Worm (Caenorhabditis elegans) whole organism, L1 larva: Measurements from ENCODE around the gene zip-2.

Experiments
- C04F5.9 ChIP-seq: sonication (generic microtip); optimal IDR thresholded peaks from 2 replicates; lab custom pipeline; 2016; ENCODE audit warnings: missing genetic modification characterization, missing compliant biosample characterization
- C34B4.2 ChIP-seq: sonication (generic microtip); optimal IDR thresholded peaks from 2 replicates; lab custom pipeline; 2017; ENCODE audit warnings: mild to moderate bottlenecking, missing genetic modification characterization, missing compliant biosample characterization
- alr-1 ChIP-seq: fragments of 200-800 bp; sonication (Bioruptor generic); optimal IDR thresholded peaks from 2 replicates; lab custom pipeline; 2018; ENCODE audit warnings: borderline replicate concordance, mild to moderate bottlenecking, missing genetic modification characterization, missing compliant biosample characterization
- blmp-1 ChIP-seq: fragments of 150-350 bp; optimal IDR thresholded peaks from 2 replicates; lab custom pipeline; 2014; ENCODE audit warnings: missing biosample characterization, missing genetic modification characterization
- ceh-82 ChIP-seq, 3 experiments: fragments of 150-350 bp in 1 of 3; sonication (generic microtip) in 2 of 3; optimal IDR thresholded peaks; 2 replicates each; lab custom pipeline; 2014 to 2017; ENCODE audit warnings: missing biosample characterization in 3 of 3, missing genetic modification characterization in 3 of 3
- ceh-90 ChIP-seq: sonication (generic microtip); optimal IDR thresholded peaks from 2 replicates; lab custom pipeline; 2016; ENCODE audit warnings: missing genetic modification characterization, missing compliant biosample characterization
- ces-1 ChIP-seq: fragments of 150-350 bp; optimal IDR thresholded peaks from 2 replicates; lab custom pipeline; 2014; ENCODE audit warnings: missing biosample characterization, missing genetic modification reagents, missing genetic modification characterization
- dpl-1 ChIP-seq, 3 experiments: fragments of 150-350 bp in 2 of 3; sonication (generic microtip) in 1 of 3; optimal IDR thresholded peaks; 2 replicates each; lab custom pipeline; 2014 to 2017; ENCODE audit warnings: missing biosample characterization in 3 of 3, missing genetic modification characterization in 3 of 3, missing genetic modification reagents in 3 of 3
- dsc-1 ChIP-seq: sonication (generic microtip); optimal IDR thresholded peaks from 2 replicates; lab custom pipeline; 2016; ENCODE audit warnings: mild to moderate bottlenecking, missing genetic modification characterization, missing compliant biosample characterization
- egl-13 ChIP-seq: sonication (generic microtip); optimal IDR thresholded peaks from 2 replicates; lab custom pipeline; 2016; ENCODE audit warnings: missing genotype, missing genetic modification reagents, missing genetic modification characterization, missing compliant biosample characterization
- elt-3 ChIP-seq, 6 experiments: fragments of 150-350 bp in 1 of 6; sonication (generic microtip); optimal IDR thresholded peaks; 2 replicates each; lab custom pipeline; 2017 to 2018; ENCODE audit warnings: missing biosample characterization in 6 of 6, missing genetic modification characterization in 6 of 6, inconsistent platforms in 1 of 6
- fkh-10 ChIP-seq: sonication (generic microtip); optimal IDR thresholded peaks from 2 replicates; lab custom pipeline; 2017; ENCODE audit warnings: missing biosample characterization, missing genetic modification reagents, missing genetic modification characterization
- fkh-8 ChIP-seq: sonication (generic microtip); optimal IDR thresholded peaks from 2 replicates; lab custom pipeline; 2016; ENCODE audit warnings: mild to moderate bottlenecking, missing genetic modification characterization, missing compliant biosample characterization
- hlh-4 ChIP-seq: sonication (generic microtip); optimal IDR thresholded peaks from 2 replicates; lab custom pipeline; 2016; ENCODE audit warnings: mild to moderate bottlenecking, missing genetic modification characterization, missing compliant biosample characterization
- hpl-2 ChIP-seq: fragments of 150-350 bp; optimal IDR thresholded peaks from 2 replicates; lab custom pipeline; 2014; ENCODE audit warnings: missing biosample characterization, missing genetic modification reagents, missing genetic modification characterization
- irx-1 ChIP-seq: sonication (generic microtip); optimal IDR thresholded peaks from 2 replicates; lab custom pipeline; 2016; ENCODE audit warnings: missing genetic modification characterization, missing compliant biosample characterization
- isw-1 ChIP-seq: fragments of 200-800 bp; sonication (Bioruptor generic); IDR thresholded peaks from 2 replicates; pipeline ENCODE4 v1.3.6; 2022; ENCODE audit warnings: missing genetic modification characterization, missing compliant biosample characterization
- jun-1 ChIP-seq: fragments of 150-350 bp; optimal IDR thresholded peaks from 2 replicates; lab custom pipeline; 2014; ENCODE audit warnings: missing biosample characterization, missing genetic modification reagents, missing genetic modification characterization
- lin-13 ChIP-seq: fragments of 150-350 bp; optimal IDR thresholded peaks from 2 replicates; lab custom pipeline; 2014; ENCODE audit warnings: missing biosample characterization, missing genetic modification reagents, missing genetic modification characterization
- lin-14 ChIP-seq: fragments of 200-800 bp; sonication (Bioruptor generic); optimal IDR thresholded peaks from 2 replicates; lab custom pipeline; 2018; ENCODE audit warnings: mild to moderate bottlenecking, missing genetic modification characterization, moderate library complexity, missing compliant biosample characterization
- lir-3 ChIP-seq: sonication (generic microtip); optimal IDR thresholded peaks from 2 replicates; lab custom pipeline; 2016; ENCODE audit warnings: mild to moderate bottlenecking, missing genetic modification characterization, moderate library complexity, missing compliant biosample characterization; ENCODE audit not compliant: poor library complexity
- lsy-2 ChIP-seq, 2 experiments: fragments of 150-350 bp; optimal IDR thresholded peaks; 2 replicates each; lab custom pipeline; 2014; ENCODE audit warnings: missing biosample characterization in 2 of 2, missing genetic modification characterization in 2 of 2
- mab-9 ChIP-seq: fragments of 200-800 bp; sonication (Bioruptor generic); IDR thresholded peaks from 2 replicates; pipeline ENCODE4 v1.3.6; 2022; ENCODE audit warnings: missing genetic modification reagents, missing genetic modification characterization, missing compliant biosample characterization
- mdl-1 ChIP-seq, 2 experiments: fragments of 150-350 bp; optimal IDR thresholded peaks; 2 replicates each; lab custom pipeline; 2014 to 2017; ENCODE audit warnings: missing biosample characterization in 2 of 2, missing genetic modification characterization in 2 of 2, inconsistent platforms in 1 of 2
- mef-2 ChIP-seq: fragments of 150-350 bp; optimal IDR thresholded peaks from 2 replicates; lab custom pipeline; 2014; ENCODE audit warnings: missing biosample characterization, missing genetic modification characterization
- mep-1 ChIP-seq: fragments of 150-350 bp; optimal IDR thresholded peaks from 2 replicates; lab custom pipeline; 2014; ENCODE audit warnings: missing biosample characterization, missing genetic modification characterization
- nhr-19 ChIP-seq: fragments of 200-800 bp; sonication (Bioruptor generic); conservative IDR thresholded peaks from 2 replicates; pipeline ENCODE4 v1.3.6; 2022; ENCODE audit warnings: missing genetic modification characterization, missing compliant biosample characterization
- nhr-20 ChIP-seq: sonication (generic microtip); optimal IDR thresholded peaks from 2 replicates; lab custom pipeline; 2016; ENCODE audit warnings: mild to moderate bottlenecking, missing genetic modification characterization, missing compliant biosample characterization
- nhr-237 ChIP-seq: fragments of 150-350 bp; optimal IDR thresholded peaks from 2 replicates; lab custom pipeline; 2014; ENCODE audit warnings: missing biosample characterization, missing genetic modification characterization
- nhr-28 ChIP-seq: fragments of 150-350 bp; optimal IDR thresholded peaks from 2 replicates; lab custom pipeline; 2014; ENCODE audit warnings: missing biosample characterization, missing genetic modification characterization
- nhr-47 ChIP-seq: sonication (generic microtip); optimal IDR thresholded peaks from 2 replicates; lab custom pipeline; 2016; ENCODE audit warnings: mild to moderate bottlenecking, missing genetic modification characterization, moderate library complexity, missing compliant biosample characterization
- nhr-71 ChIP-seq: sonication (generic microtip); optimal IDR thresholded peaks from 2 replicates; lab custom pipeline; 2016; ENCODE audit warnings: mild to moderate bottlenecking, missing genetic modification characterization, moderate library complexity, missing compliant biosample characterization
- nhr-84 ChIP-seq: sonication (generic microtip); optimal IDR thresholded peaks from 2 replicates; lab custom pipeline; 2017; ENCODE audit warnings: missing biosample characterization, missing genetic modification characterization
- nhr-85 ChIP-seq: sonication (generic microtip); peaks from one replicate; lab custom pipeline; 2016; ENCODE audit warnings: missing genetic modification characterization, inconsistent platforms, missing compliant biosample characterization
- pag-3 ChIP-seq: sonication (generic microtip); optimal IDR thresholded peaks from 2 replicates; lab custom pipeline; 2017; ENCODE audit warnings: missing genetic modification characterization, mild to moderate bottlenecking, missing compliant biosample characterization, antibody characterized with exemption, borderline replicate concordance; ENCODE audit not compliant: insufficient read depth
- pax-3 ChIP-seq: fragments of 200-800 bp; sonication (Bioruptor generic); optimal IDR thresholded peaks from 2 replicates; lab custom pipeline; 2018; ENCODE audit warnings: mild to moderate bottlenecking, missing genetic modification characterization, moderate library complexity, missing compliant biosample characterization
- snpc-4 ChIP-seq: fragments of 150-350 bp; optimal IDR thresholded peaks from 2 replicates; lab custom pipeline; 2014; ENCODE audit warnings: missing biosample characterization, missing genetic modification characterization
- snu-23 ChIP-seq: sonication (generic microtip); optimal IDR thresholded peaks from 2 replicates; lab custom pipeline; 2016; ENCODE audit warnings: missing genetic modification characterization, missing compliant biosample characterization
- sptf-1 ChIP-seq: fragments of 150-350 bp; optimal IDR thresholded peaks from 2 replicates; lab custom pipeline; 2014; ENCODE audit warnings: missing biosample characterization, missing genetic modification characterization
- swsn-7 ChIP-seq: sonication (generic microtip); optimal IDR thresholded peaks from 2 replicates; lab custom pipeline; 2016; ENCODE audit warnings: missing genetic modification characterization, missing compliant biosample characterization
- tlp-1 ChIP-seq: fragments of 150-350 bp; optimal IDR thresholded peaks from 2 replicates; lab custom pipeline; 2014; ENCODE audit warnings: missing biosample characterization, missing genetic modification characterization
- unc-130 ChIP-seq: fragments of 150-350 bp; optimal IDR thresholded peaks from 2 replicates; lab custom pipeline; 2017; ENCODE audit warnings: missing biosample characterization, missing genetic modification characterization, inconsistent platforms
- unc-62 ChIP-seq: fragments of 150-350 bp; optimal IDR thresholded peaks from 2 replicates; lab custom pipeline; 2014; ENCODE audit warnings: missing biosample characterization, missing genetic modification reagents, missing genetic modification characterization
- unc-86 ChIP-seq: sonication (generic microtip); optimal IDR thresholded peaks from 2 replicates; lab custom pipeline; 2016; ENCODE audit warnings: missing genetic modification characterization, missing compliant biosample characterization
- xbp-1 ChIP-seq: sonication (generic microtip); optimal IDR thresholded peaks from 2 replicates; lab custom pipeline; 2016; ENCODE audit warnings: missing genetic modification characterization, missing compliant biosample characterization
- ztf-4 ChIP-seq: fragments of 150-350 bp; optimal IDR thresholded peaks from 2 replicates; lab custom pipeline; 2014; ENCODE audit warnings: missing biosample characterization, missing genetic modification characterization

The zip-2 gene

ce11 chrIII:825256-825655 is 7.5 kb upstream of the zip-2 start:
- TF ChIP-seq unc-86 (tag; lab: Kevin White, UChicago) (no peak), blmp-1 (tag; lab: Kevin White, UChicago) (peak; percentile 28)
- TF ChIP-seq, all 84 proteins: peak for 1

- TF ChIP-seq ces-1 (GFP tag; lab: Kevin White, UChicago) (no peak), nhr-28 (no peak), lsy-2 (tag; optimal IDR thresholded peaks at IDR 0.05; lab: Kevin White, UChicago) (peak in 1 of 2 experiments; percentile 13), xbp-1 (tag; lab: Kevin White, UChicago) (no peak), nhr-85 (tag; lab: Kevin White, UChicago) (peak; percentile 45), alr-1 (tag; lab: Kevin White, UChicago) (no peak), unc-62 (GFP tag; lab: Kevin White, UChicago) (no peak), pax-3 (no peak), lin-14 (peak; percentile 47), dsc-1 (tag; lab: Kevin White, UChicago) (no peak), jun-1 (no peak), unc-86 (tag; lab: Kevin White, UChicago) (no peak), nhr-84 (tag; lab: Kevin White, UChicago) (no peak), lir-3 (tag; lab: Kevin White, UChicago) (no peak), ztf-4 (no peak), ceh-82 (tag; optimal IDR thresholded peaks at IDR 0.05; lab: Kevin White, UChicago) (no peak), isw-1 (GFP tag; lab: Robert Waterston, UW) (no peak), nhr-20 (tag; lab: Kevin White, UChicago) (peak; percentile 3), elt-3 (tag; optimal IDR thresholded peaks at IDR 0.05; lab: Kevin White, UChicago) (peak in 1 of 6 experiments; percentile 27)
- TF ChIP-seq, all 84 proteins: peak for 5
These were observed 821 bp upstream of the zip-2 start, which contains the start of gene ceeh-1 for ce11 chrIII:831961-832360. ceeh-1 (minus strand) TSS chrIII:832277.

ce11 chrIII:833711-834442 is 1.1 kb downstream of the zip-2 start:
- TF ChIP-seq swsn-7 (tag; lab: Kevin White, UChicago) (peak; percentile 93), mef-2 (no peak), nhr-47 (peak; percentile 91), lin-13 (GFP tag; lab: Kevin White, UChicago) (peak; percentile 91), mdl-1 (tag; optimal IDR thresholded peaks at IDR 0.05; lab: Kevin White, UChicago) (peak in 1 of 2 experiments; percentile 97), jun-1 (peak; percentile 95), ceh-90 (tag; lab: Kevin White, UChicago) (peak; percentile 43), C34B4.2 (tag; lab: Kevin White, UChicago) (no peak), mep-1 (peak; percentile 93), lin-14 (peak; percentile 99), dsc-1 (tag; lab: Kevin White, UChicago) (peak; percentile 65), unc-86 (tag; lab: Kevin White, UChicago) (peak; percentile 80), snpc-4 (tag; lab: Kevin White, UChicago) (peak; percentile 80), sptf-1 (tag; lab: Kevin White, UChicago) (no peak), irx-1 (tag; lab: Kevin White, UChicago) (peak; percentile 78), unc-130 (tag; lab: Kevin White, UChicago) (peak; percentile 80), pax-3 (peak; percentile 70), fkh-8 (peak; percentile 94), dpl-1 (GFP tag; optimal IDR thresholded peaks at IDR 0.05; lab: Kevin White, UChicago) (peak; percentile 67 to 68 (median 67)), mab-9 (GFP tag; lab: Robert Waterston, UW) (peak; percentile 63; the same call in 1 of the 2 replicates), ztf-4 (peak; percentile 37), fkh-10 (GFP tag; lab: Kevin White, UChicago) (peak; percentile 81), nhr-237 (tag; lab: Kevin White, UChicago) (peak; percentile 90), hpl-2 (GFP tag; lab: Kevin White, UChicago) (peak; percentile 56), egl-13 (tag; lab: Kevin White, UChicago) (peak; percentile 54), C04F5.9 (tag; lab: Kevin White, UChicago) (no peak), snu-23 (GFP tag; lab: Kevin White, UChicago) (peak; percentile 95), tlp-1 (tag; lab: Kevin White, UChicago) (no peak), nhr-71 (tag; lab: Kevin White, UChicago) (peak; percentile 97), pag-3 (tag; lab: Kevin White, UChicago) (no peak), nhr-85 (tag; lab: Kevin White, UChicago) (peak; percentile 97), nhr-19 (GFP tag; lab: Robert Waterston, UW) (peak; percentile 83), alr-1 (tag; lab: Kevin White, UChicago) (no peak), hlh-4 (tag; lab: Kevin White, UChicago) (no peak)
